Worm (Caenorhabditis elegans): Measurements from ENCODE around the gene tlk-1.
A peak's percentile ranks its signal among the peaks of the same experiment; 100 is the strongest.

The tlk-1 gene

ce11 chrIII:9665490-9666179 is 34.0 kb upstream of the tlk-1 start (continued):
- no peak for TF ChIP-seq isw-1 (GFP tag; IDR thresholded peaks at IDR 0.05)
- TF ChIP-seq mef-2 (tag; optimal IDR thresholded peaks at IDR 0.05), result no peak
- TF ChIP-seq ztf-4 (tag; optimal IDR thresholded peaks at IDR 0.05), result no peak
- TF ChIP-seq hpl-2 (GFP tag; optimal IDR thresholded peaks at IDR 0.05), result no peak
- peak; percentile 72 for TF ChIP-seq nhr-85 (tag)
- TF ChIP-seq lsy-2 (tag; optimal IDR thresholded peaks at IDR 0.05), result peak; percentile 11 to 76
- TF ChIP-seq blmp-1 (tag; optimal IDR thresholded peaks at IDR 0.05), result peak; percentile 75
- no peak for TF ChIP-seq ama-1 (optimal IDR thresholded peaks at IDR 0.05)
- TF ChIP-seq dpl-1 (GFP tag; optimal IDR thresholded peaks at IDR 0.05), result peak; percentile 1 to 18 (median 7)
- TF ChIP-seq lin-15B (tag; optimal IDR thresholded peaks at IDR 0.05), result no peak
- no peak for TF ChIP-seq ets-5 (GFP tag; IDR thresholded peaks at IDR 0.05)
- peak; percentile 6 for TF ChIP-seq dsc-1 (tag; optimal IDR thresholded peaks at IDR 0.05)
- no peak for TF ChIP-seq ceh-8 (GFP tag; optimal IDR thresholded peaks at IDR 0.05)
- no peak for TF ChIP-seq grh-1 (GFP tag; IDR thresholded peaks at IDR 0.05)
- no peak for TF ChIP-seq tlp-1 (tag; optimal IDR thresholded peaks at IDR 0.05)
- peak; percentile 7 for TF ChIP-seq C16A3.4 (tag; optimal IDR thresholded peaks at IDR 0.05)
- no peak for TF ChIP-seq unc-30 (tag; optimal IDR thresholded peaks at IDR 0.05)
- TF ChIP-seq ceh-63 (GFP tag; optimal IDR thresholded peaks at IDR 0.05), result no peak
- no peak for TF ChIP-seq irx-1 (tag; optimal IDR thresholded peaks at IDR 0.05)
- TF ChIP-seq snu-23 (GFP tag; optimal IDR thresholded peaks at IDR 0.05), result peak; percentile 67
- TF ChIP-seq nhr-76 (tag; optimal IDR thresholded peaks at IDR 0.05), result no peak
- TF ChIP-seq nhr-71 (tag; optimal IDR thresholded peaks at IDR 0.05), result peak; percentile 69
- peak; percentile 27 to 39 for TF ChIP-seq efl-1 (optimal IDR thresholded peaks at IDR 0.05)
- peak in 1 of 2 experiments; percentile 92 for TF ChIP-seq efl-1 (GFP tag; optimal IDR thresholded peaks at IDR 0.05 in 1 of 2)
- no peak for TF ChIP-seq nhr-84 (tag; optimal IDR thresholded peaks at IDR 0.05)
- TF ChIP-seq pax-3 (tag; optimal IDR thresholded peaks at IDR 0.05), result no peak
- TF ChIP-seq tbx-2 (tag; optimal IDR thresholded peaks at IDR 0.05), result peak; percentile 26
- TF ChIP-seq nhr-20 (tag; optimal IDR thresholded peaks at IDR 0.05), result peak; percentile 74
- peak; percentile 40 for TF ChIP-seq nhr-77 (tag; optimal IDR thresholded peaks at IDR 0.05)
- peak; percentile 53 for TF ChIP-seq elt-2 (tag; optimal IDR thresholded peaks at IDR 0.05)
- TF ChIP-seq egl-13 (tag; optimal IDR thresholded peaks at IDR 0.05), result no peak
- TF ChIP-seq nhr-90 (tag; optimal IDR thresholded peaks at IDR 0.05; ENCODE audit: poor library complexity), result no peak
- no peak for TF ChIP-seq lin-13 (GFP tag; optimal IDR thresholded peaks at IDR 0.05)
- no peak for TF ChIP-seq C04F5.9 (tag; optimal IDR thresholded peaks at IDR 0.05)
- no peak for TF ChIP-seq mdl-1 (tag; optimal IDR thresholded peaks at IDR 0.05)
- no peak for TF ChIP-seq efl-3 (GFP tag; optimal IDR thresholded peaks at IDR 0.05)
- TF ChIP-seq ces-1 (GFP tag; optimal IDR thresholded peaks at IDR 0.05), result no peak
- TF ChIP-seq zag-1 (tag; optimal IDR thresholded peaks at IDR 0.05), result no peak
- TF ChIP-seq ceh-82 (tag; optimal IDR thresholded peaks at IDR 0.05), result peak in 2 of 3 experiments; percentile 34
- peak; percentile 30 for TF ChIP-seq fkh-8 (tag; optimal IDR thresholded peaks at IDR 0.05)
- no peak for TF ChIP-seq ceh-88 (GFP tag; IDR thresholded peaks at IDR 0.05)
- TF ChIP-seq rnt-1 (tag; optimal IDR thresholded peaks at IDR 0.05), result peak; percentile 20
- TF ChIP-seq nhr-12 (tag; optimal IDR thresholded peaks at IDR 0.05), result no peak
- no peak for TF ChIP-seq C34B4.2 (tag; optimal IDR thresholded peaks at IDR 0.05)
- no peak for TF ChIP-seq Y116A8C.19 (tag; optimal IDR thresholded peaks at IDR 0.05; ENCODE audit: borderline replicate concordance)
- TF ChIP-seq nhr-237 (tag; optimal IDR thresholded peaks at IDR 0.05), result no peak
- no peak for TF ChIP-seq sup-37 (GFP tag; optimal IDR thresholded peaks at IDR 0.05)
- peak; percentile 42 for TF ChIP-seq fos-1 (tag; optimal IDR thresholded peaks at IDR 0.05)
- no peak for TF ChIP-seq ceh-90 (tag; optimal IDR thresholded peaks at IDR 0.05)
- peak; percentile 18 to 56 for TF ChIP-seq lin-35 (GFP tag; optimal IDR thresholded peaks at IDR 0.05)
- peak; percentile 26 for TF ChIP-seq skn-1 (tag; optimal IDR thresholded peaks at IDR 0.05)
- TF ChIP-seq unc-130 (tag; optimal IDR thresholded peaks at IDR 0.05), result no peak
- peak in 3 of 6 experiments; percentile 0 to 19 (median 15) for TF ChIP-seq elt-3 (tag; optimal IDR thresholded peaks at IDR 0.05)
- TF ChIP-seq pqm-1 (tag; optimal IDR thresholded peaks at IDR 0.05), result no peak

Measured in whole organism, L1 larva.